Fruit fly (Drosophila melanogaster): ENCODE data around the gene bor.

bor gene

DNA sequence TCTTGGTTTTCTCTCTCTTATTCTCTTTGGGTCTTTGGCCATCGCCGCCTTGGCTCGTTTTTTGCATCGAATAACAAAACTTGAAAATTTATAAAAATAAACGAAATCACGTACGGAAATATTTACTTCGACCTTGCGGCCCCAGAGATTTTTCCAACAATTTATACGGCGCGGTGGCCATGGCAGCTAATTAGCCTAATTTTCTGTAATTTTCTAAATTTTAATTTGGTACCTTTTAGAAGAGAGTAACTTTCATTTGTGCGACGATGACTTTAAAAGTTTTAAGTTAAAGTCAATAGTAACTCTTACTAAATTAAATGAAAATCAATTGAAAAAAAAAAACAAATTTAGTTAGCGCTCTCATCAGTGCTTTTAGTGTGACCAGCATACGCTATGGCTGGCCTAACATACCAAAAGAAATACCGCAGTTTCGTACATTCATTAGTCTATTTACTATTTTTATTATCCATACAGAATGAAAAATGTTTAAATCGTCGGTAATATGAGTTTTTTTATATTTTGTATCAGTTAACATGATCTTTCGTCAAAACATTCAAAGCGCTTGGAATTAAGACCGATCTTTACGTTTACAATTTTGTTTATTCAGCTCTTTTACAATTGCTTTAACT, 9.7 kb upstream of the bor start:
- TF ChIP-seq CG32121 (GFP tag; IDR thresholded peaks at IDR 0.05), result no peak
- TF ChIP-seq D1 (tag; optimal IDR thresholded peaks at IDR 0.05), result no peak
- TF ChIP-seq CG12605 (GFP tag; IDR thresholded peaks at IDR 0.05), result no peak
- no peak for TF ChIP-seq gl (tag; optimal IDR thresholded peaks at IDR 0.05)
- no peak for TF ChIP-seq CG9948 (tag; optimal IDR thresholded peaks at IDR 0.05)
- no peak for TF ChIP-seq CG15710 (tag; optimal IDR thresholded peaks at IDR 0.05)
- TF ChIP-seq Pif1A (GFP tag; optimal IDR thresholded peaks at IDR 0.05), result no peak
- no peak for TF ChIP-seq fd96Ca (GFP tag; IDR thresholded peaks at IDR 0.05)
- no peak for TF ChIP-seq CG17806 (tag; optimal IDR thresholded peaks at IDR 0.05)
- TF ChIP-seq EcR (GFP tag; optimal IDR thresholded peaks at IDR 0.05), result no peak
- TF ChIP-seq Pif1B (GFP tag; optimal IDR thresholded peaks at IDR 0.05), result no peak
- TF ChIP-seq CG14655 (GFP tag; optimal IDR thresholded peaks at IDR 0.05), result no peak
- TF ChIP-seq CG8301 (tag; optimal IDR thresholded peaks at IDR 0.05), result no peak

DNA sequence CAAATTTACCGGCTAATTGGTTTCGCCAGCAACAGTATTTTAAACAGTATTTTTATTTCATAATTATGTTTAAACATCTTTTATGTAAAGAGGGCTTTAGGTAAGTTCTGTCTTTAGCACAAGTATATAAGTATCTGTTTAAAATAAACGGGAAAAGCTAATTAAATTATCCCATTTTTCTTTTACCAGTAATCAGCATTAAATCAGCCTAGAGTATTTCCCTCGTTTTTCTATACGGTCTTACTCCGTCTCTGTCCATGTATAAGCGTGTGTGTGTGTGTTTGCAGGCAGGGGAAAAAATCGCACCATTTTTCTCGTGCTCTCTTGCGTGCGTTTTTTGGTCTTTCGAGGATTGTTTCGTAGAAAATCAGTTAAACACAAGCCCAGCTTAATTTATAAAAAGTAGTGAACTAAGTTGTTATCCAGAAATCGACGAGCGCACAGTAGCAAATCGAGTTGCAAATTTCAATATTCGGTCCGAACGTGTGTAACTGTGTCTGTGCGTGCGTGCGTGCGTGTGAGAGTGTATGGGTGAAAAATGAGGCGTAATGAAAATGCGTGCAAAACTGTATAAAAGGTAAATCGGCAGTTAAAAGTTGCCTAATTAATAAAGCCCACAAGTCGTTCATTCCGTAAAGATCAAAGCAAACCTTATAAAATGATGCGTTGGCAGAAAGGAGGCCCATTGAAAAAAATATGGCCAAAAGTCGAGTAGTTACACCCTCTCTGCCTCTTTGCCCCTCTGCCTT, 9.0 kb upstream of the bor start:
- no peak for TF ChIP-seq Snoo (tag; optimal IDR thresholded peaks at IDR 0.05)
- TF ChIP-seq CG8301 (tag; optimal IDR thresholded peaks at IDR 0.05), result no peak
- TF ChIP-seq CG9948 (tag; optimal IDR thresholded peaks at IDR 0.05), result no peak
- TF ChIP-seq fd96Ca (GFP tag; IDR thresholded peaks at IDR 0.05), result no peak
- TF ChIP-seq EcR (GFP tag; optimal IDR thresholded peaks at IDR 0.05), result no peak

DNA sequence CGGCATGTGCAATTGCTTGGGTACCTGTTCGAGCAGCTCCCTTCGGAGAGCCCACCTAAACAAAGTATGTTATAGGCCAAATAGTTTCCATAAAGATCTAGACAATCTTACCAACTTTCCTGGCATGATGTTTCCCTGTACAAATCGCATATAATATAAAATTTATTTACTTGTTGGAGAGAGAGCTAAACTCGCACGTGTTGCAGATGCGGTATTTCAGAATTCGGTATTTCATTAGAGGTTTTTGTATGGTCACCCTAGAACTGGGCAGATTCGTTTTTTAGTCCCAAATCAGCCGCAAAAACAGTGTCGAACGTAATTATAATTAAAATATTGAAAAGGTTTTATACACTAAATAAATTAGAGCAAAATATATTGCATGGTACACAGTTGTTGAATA, 8.3 kb upstream of the bor start, which contains the start of the genes Mat89Ba and gish:
TSS of gene Mat89Ba (minus strand) at position 231 of the 400 bp plus-strand sequence.
TSS of gene gish (plus strand) at position 268 of the 400 bp plus-strand sequence.
- TF ChIP-seq Snoo (tag; optimal IDR thresholded peaks at IDR 0.05) (no peak), D1 (tag; optimal IDR thresholded peaks at IDR 0.05) (no peak), CG32121 (GFP tag; IDR thresholded peaks at IDR 0.05) (no peak)

DNA sequence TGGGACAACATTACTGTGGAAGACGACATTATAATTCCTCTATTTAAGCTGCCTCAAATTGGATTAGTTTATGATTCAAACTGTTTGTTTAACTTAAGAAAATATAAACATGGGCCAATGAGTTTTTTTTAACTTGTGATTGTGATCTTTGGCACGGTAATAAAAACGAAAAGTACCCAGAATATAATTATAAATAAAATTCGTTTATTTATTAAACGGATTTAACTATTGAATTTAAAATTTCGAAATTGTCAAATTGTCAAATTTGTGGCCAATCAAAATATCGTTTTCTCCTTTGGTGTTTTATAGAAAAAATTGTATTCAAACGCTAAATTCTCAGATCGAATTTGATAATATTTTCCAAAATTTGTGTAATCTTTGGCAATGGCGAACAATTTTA, 2.8 kb upstream of the bor start, which contains the start of gene Mst89B:
TSS of gene Mst89B (plus strand) at position 301 of the 400 bp plus-strand sequence.
- TF ChIP-seq CG13204 (GFP tag; optimal IDR thresholded peaks at IDR 0.05), result no peak
- TF ChIP-seq CG34367 (tag; optimal IDR thresholded peaks at IDR 0.05), result no peak
- TF ChIP-seq Ets98B (GFP tag; IDR thresholded peaks at IDR 0.05), result no peak
- no peak for TF ChIP-seq CG10348 (GFP tag; IDR thresholded peaks at IDR 0.05)
- no peak for TF ChIP-seq CG4496 (GFP tag; IDR thresholded peaks at IDR 0.05)
- no peak for TF ChIP-seq CG8159 (tag; optimal IDR thresholded peaks at IDR 0.05)
- no peak for TF ChIP-seq CG32121 (GFP tag; IDR thresholded peaks at IDR 0.05)
- TF ChIP-seq CG8301 (tag; optimal IDR thresholded peaks at IDR 0.05), result no peak
- TF ChIP-seq Snoo (tag; optimal IDR thresholded peaks at IDR 0.05), result no peak
- TF ChIP-seq fd96Ca (GFP tag; IDR thresholded peaks at IDR 0.05), result no peak
- no peak for TF ChIP-seq CG15710 (tag; optimal IDR thresholded peaks at IDR 0.05)
- no peak for TF ChIP-seq D1 (tag; optimal IDR thresholded peaks at IDR 0.05)

DNA sequence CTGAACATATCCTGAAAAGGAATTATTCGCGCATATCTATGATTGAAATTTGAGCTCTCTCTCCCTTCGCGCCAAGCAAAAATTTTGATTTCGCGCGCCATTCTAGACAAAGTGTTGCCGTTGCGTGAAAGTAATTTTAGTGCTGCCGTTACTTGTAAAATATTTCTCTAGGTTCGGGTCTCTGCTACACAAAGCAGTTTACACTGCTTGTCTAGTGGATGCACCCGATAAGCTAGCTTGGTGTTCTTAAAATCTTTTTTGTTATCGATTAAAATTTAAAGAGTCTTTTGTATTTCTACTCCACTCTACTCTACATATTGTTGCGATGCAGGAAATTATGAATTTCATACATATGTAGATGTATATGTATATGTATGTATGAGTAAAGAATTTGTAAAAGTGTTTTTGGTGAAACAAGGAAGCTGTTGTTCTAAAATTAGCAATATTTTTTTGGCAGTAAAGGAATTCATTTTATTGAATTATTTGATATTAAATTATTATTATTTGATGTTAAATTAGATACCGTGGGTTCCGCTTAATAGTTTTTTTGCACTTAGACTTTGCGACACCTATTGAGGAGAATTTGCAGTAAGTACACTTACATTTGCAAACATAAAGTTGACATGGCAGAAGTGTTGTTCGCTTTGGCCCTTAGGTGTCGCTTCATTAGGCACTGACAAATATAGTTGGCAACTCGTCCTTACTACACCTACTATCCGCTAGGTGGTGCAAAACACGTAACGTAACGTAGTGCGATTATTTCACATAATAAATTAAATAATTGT, 3.3 kb downstream of the bor start:
- TF ChIP-seq fd96Ca (GFP tag; IDR thresholded peaks at IDR 0.05) (no peak), CG32121 (GFP tag; IDR thresholded peaks at IDR 0.05) (no peak), CG4496 (GFP tag; IDR thresholded peaks at IDR 0.05) (peak; percentile 45; the same call in 1 of the 3 replicates), Snoo (tag; optimal IDR thresholded peaks at IDR 0.05) (peak; percentile 42), EcR (GFP tag; optimal IDR thresholded peaks at IDR 0.05) (no peak), D1 (tag; optimal IDR thresholded peaks at IDR 0.05) (no peak), CG17806 (tag; optimal IDR thresholded peaks at IDR 0.05) (no peak), CG8301 (tag; optimal IDR thresholded peaks at IDR 0.05) (no peak), CG13204 (GFP tag; optimal IDR thresholded peaks at IDR 0.05) (no peak), CG15710 (tag; optimal IDR thresholded peaks at IDR 0.05) (peak; percentile 13), Pif1B (GFP tag; optimal IDR thresholded peaks at IDR 0.05) (no peak), Pif1A (GFP tag; optimal IDR thresholded peaks at IDR 0.05) (no peak), gl (tag; optimal IDR thresholded peaks at IDR 0.05) (no peak), CG34367 (tag; optimal IDR thresholded peaks at IDR 0.05) (peak; percentile 45), Ets98B (GFP tag; IDR thresholded peaks at IDR 0.05) (0 out of 2 replicates have a peak, but pooled peaks have one; percentile 14), CG14655 (GFP tag; optimal IDR thresholded peaks at IDR 0.05) (no peak), CG10348 (GFP tag; IDR thresholded peaks at IDR 0.05) (no peak), rn (GFP tag; IDR thresholded peaks at IDR 0.05) (no peak), CG12605 (GFP tag; IDR thresholded peaks at IDR 0.05) (no peak), CG8159 (tag; optimal IDR thresholded peaks at IDR 0.05) (no peak), CG9948 (tag; optimal IDR thresholded peaks at IDR 0.05) (no peak)

DNA sequence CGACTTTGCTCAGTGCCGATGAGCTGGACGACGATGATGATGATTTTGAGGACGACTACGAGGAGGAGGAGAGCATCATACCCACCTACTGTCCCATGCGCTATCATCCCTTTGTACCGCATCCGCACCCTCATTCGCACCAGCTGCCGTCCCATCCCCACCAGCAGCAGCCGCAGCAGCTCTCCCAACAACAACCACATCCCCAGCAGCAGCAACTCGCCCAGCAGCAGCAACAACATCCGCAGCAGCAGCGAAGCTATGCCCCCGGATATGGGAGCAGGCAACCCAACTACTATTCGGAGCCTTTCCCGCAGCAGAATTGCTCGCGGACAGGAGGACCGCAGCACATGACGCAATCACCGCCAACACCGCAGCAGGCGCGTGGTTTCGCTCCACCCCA, 6.6 kb downstream of the bor start:
- no peak for TF ChIP-seq fd96Ca (GFP tag; IDR thresholded peaks at IDR 0.05)

Measured in whole organism, pupa.